Fruit fly (Drosophila melanogaster) Kc167 (cell line): ENCODE data around the gene PH4alphaNE1.

ENCODE experiments used
- psq ChIP-seq: fragments of >200 bp; optimal IDR thresholded peaks from 2 replicates; lab custom pipeline; 2017; ENCODE audit warnings: missing external identifiers
- ttk ChIP-seq: sonication (Bioruptor generic); optimal IDR thresholded peaks from 2 replicates; lab custom pipeline; 2017; ENCODE audit warnings: missing external identifiers

DNA sequence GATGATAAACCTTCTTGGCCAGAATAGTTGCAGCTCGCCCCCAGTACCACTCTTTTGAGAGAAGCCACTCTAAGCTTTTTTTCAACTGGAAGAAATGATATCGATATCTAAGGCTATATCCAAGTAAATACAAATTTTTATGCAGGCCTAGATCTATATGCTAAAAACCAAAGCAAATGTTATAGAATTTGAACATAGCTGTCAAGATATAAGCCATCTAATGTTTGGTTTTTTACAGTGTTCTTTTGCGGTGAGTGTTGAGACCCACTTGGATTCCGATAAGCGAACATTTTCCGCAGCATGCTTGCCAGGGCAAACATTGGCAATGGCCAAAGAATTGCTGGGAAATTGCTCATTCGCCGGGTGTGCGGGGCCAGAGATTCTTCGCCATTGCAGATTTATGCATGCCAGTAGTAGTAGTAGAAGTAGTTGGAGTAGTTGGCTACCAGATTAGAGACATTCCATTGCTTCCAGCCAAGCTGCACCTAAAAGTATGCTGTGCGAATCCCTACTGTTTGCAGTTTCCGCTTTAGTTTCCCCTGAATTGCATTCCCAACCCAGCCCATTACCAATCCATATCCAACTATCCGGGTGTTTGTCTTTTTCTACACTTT, 28.7 kb upstream of the PH4alphaNE1 start:
- no peak for TF ChIP-seq ttk (lab: Kevin White, UChicago)
- TF ChIP-seq psq (lab: Kevin White, UChicago): no peak
